Worm (Caenorhabditis elegans) whole organism, dauer: ENCODE measurements around the gene dmsr-3.

ENCODE experiments used
- unc-62 ChIP-seq: sonication (generic microtip); optimal IDR thresholded peaks from 2 replicates; lab custom pipeline; 2017; ENCODE audit warnings: missing biosample characterization, missing genetic modification reagents, missing genetic modification characterization

The dmsr-3 gene

ce11 chrII:13356092-13356491 is at the start of gene dmsr-3:
TSS of gene dmsr-3 (minus strand) at chrII:13356192.
- TF ChIP-seq unc-62 (GFP tag; lab: Kevin White, UChicago), result no peak

- TF ChIP-seq unc-62 (GFP tag; lab: Kevin White, UChicago), result no peak
Measured at ce11 chrII:13402680-13403079, 46.7 kb upstream of the dmsr-3 start, which contains the start of gene pinn-4. TSS of gene pinn-4 (plus strand) at chrII:13402980.

- no peak for TF ChIP-seq unc-62 (GFP tag; lab: Kevin White, UChicago)
Measured at ce11 chrII:13401549-13401948, 45.6 kb upstream of the dmsr-3 start.

ce11 chrII:13389461-13389860 is 33.5 kb upstream of the dmsr-3 start, which contains the start of gene Y48C3A.14:
TSS of gene Y48C3A.14 (plus strand) at chrII:13389761.
- no peak for TF ChIP-seq unc-62 (GFP tag; lab: Kevin White, UChicago)

- no peak for TF ChIP-seq unc-62 (GFP tag; lab: Kevin White, UChicago)
Measured at ce11 chrII:13383061-13383460, 27.1 kb upstream of the dmsr-3 start.

DNA sequence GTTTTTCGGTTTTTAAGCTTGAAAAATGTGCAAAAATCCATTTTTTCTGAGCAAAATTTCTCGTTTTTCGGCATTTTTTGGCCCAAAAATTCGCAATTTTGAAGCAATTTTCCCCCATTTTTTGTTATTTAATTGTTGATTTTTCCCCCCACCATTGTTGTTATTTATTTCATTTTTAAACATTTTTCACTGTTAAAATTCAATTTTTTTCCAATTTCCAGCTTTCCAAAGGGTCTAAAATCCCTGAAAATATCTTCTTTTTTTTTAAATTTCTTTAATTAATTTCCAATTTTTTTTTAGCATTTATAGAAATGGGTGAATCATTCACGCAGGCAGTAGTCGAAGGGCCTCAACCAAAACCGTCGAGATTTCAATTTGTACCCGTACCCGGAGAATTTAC is 20.1 kb upstream of the dmsr-3 start, which contains the start of gene Y48C3A.12:
Gene Y48C3A.12, plus strand, starts transcription at position 301 of the 400 bp plus-strand sequence.
- TF ChIP-seq unc-62 (GFP tag; lab: Kevin White, UChicago), result no peak

ce11 chrII:13369231-13369630 is 13.2 kb upstream of the dmsr-3 start, which contains the start of gene Y48C3A.20:
TSS of gene Y48C3A.20 (plus strand) at chrII:13369607.
- TF ChIP-seq unc-62 (GFP tag; lab: Kevin White, UChicago), result no peak

- no peak for TF ChIP-seq unc-62 (GFP tag; lab: Kevin White, UChicago)
Measured at ce11 chrII:13367784-13368183, 11.8 kb upstream of the dmsr-3 start.

DNA sequence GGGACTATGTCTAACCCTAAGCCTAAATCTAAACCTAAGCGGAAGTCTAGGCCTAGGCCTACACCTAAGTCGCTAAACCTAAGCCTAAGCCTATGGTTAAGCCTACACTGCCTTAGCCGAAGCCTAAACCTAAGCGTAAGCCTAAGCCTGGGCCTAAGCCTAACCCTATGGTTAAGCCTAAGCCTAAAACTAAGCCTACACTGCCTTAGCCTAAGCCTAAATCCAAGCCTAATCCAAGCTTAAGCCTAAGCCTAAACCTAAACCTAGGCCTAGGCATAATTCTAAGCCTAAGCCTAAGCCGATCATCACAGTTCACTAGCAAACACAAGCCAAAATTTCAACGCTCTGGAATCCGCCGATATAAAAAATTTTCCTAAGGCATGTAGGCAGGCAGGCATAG is 14.7 kb downstream of the dmsr-3 start:
- no peak for TF ChIP-seq unc-62 (GFP tag; lab: Kevin White, UChicago)

ce11 chrII:13339984-13340383 is 16.0 kb downstream of the dmsr-3 start:
- no peak for TF ChIP-seq unc-62 (GFP tag; lab: Kevin White, UChicago)

ce11 chrII:13337959-13338358 is 18.0 kb downstream of the dmsr-3 start, which contains the start of gene mrpl-20:
TSS of gene mrpl-20 (plus strand) at chrII:13338281.
- no peak for TF ChIP-seq unc-62 (GFP tag; lab: Kevin White, UChicago)

DNA sequence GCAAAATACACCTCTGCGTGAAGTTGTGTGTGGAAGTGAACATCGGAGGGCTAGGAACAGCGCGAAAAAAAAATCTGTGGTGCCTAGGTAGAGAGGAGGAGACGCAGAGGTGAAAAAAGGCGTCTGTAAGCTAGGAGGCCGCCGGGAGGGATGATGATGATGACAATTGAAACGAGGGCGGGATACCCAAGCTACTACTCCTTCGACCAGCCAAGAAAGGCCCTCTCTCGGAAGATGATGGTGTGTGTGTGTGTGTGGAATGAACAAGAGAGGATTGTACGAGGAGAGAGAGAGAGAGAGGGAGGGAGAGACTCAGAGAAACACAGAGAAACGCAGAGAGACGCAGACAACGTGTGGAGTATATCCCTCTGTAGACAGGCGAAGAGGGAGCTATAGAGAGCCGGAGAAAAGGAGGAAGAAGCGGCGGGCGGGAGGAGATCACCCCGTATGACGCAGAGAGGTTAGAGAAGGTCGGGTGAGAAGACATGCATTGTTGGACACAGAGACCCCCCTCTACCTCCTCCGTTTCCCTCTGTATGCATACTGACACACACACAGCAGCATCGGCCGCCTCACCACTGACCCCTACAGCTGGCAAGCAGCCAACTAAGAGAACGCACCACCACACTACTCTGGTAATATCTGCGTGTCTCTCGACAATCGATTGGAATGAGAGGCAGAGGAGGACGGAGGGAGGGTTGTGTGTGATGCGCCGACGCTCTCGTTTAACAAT is 20.9 kb downstream of the dmsr-3 start:
- no peak for TF ChIP-seq unc-62 (GFP tag; lab: Kevin White, UChicago)

- no peak for TF ChIP-seq unc-62 (GFP tag; lab: Kevin White, UChicago)
Measured at ce11 chrII:13333103-13333764, 22.8 kb downstream of the dmsr-3 start.

- no peak for TF ChIP-seq unc-62 (GFP tag; lab: Kevin White, UChicago)
Measured at ce11 chrII:13330359-13330758, 25.6 kb downstream of the dmsr-3 start, which contains the start of gene sam-10. TSS of gene sam-10 (minus strand) at chrII:13330525.

- TF ChIP-seq unc-62 (GFP tag; lab: Kevin White, UChicago), result no peak
Measured at ce11 chrII:13326478-13326877, 29.5 kb downstream of the dmsr-3 start.

DNA sequence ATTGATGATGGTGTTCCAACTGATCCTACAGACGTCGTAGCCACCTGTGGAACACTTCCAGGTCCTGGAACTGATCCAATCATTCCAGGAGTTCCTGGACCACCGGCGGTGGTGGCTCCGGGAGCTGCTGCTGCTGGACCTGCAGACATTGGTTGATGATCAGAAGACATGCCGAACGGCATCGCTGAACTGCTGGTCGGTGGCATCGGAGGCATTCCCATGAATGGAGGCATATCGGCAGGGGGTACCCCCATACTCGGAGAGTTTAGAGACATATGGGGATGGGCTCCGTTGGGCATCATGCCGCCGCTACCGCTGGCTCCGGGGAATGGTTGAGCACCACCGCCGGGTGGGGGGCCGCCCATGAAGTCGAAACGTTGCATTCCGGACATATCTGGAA is 30.7 kb downstream of the dmsr-3 start:
- no peak for TF ChIP-seq unc-62 (GFP tag; lab: Kevin White, UChicago)
